Worm (Caenorhabditis elegans) whole organism, mixed stage, embryonic: ENCODE data around the gene K11H12.8.

Experiments
- blmp-1 ChIP-seq: fragments of 150-350 bp; optimal IDR thresholded peaks from 2 replicates; lab custom pipeline; 2014; ENCODE audit warnings: missing biosample characterization, missing genetic modification characterization
- mab-5 ChIP-seq: fragments of 150-350 bp; optimal IDR thresholded peaks from 2 replicates; lab custom pipeline; 2014; ENCODE audit warnings: missing biosample characterization, missing genetic modification characterization
- nhr-12 ChIP-seq: fragments of 150-350 bp; optimal IDR thresholded peaks from 2 replicates; lab custom pipeline; 2014; ENCODE audit warnings: missing biosample characterization, missing genetic modification characterization
- nhr-237 ChIP-seq: fragments of 150-350 bp; optimal IDR thresholded peaks from 2 replicates; lab custom pipeline; 2014; ENCODE audit warnings: missing biosample characterization, missing genetic modification characterization
- unc-62 ChIP-seq: fragments of 150-350 bp; optimal IDR thresholded peaks from 2 replicates; lab custom pipeline; 2014; ENCODE audit warnings: missing biosample characterization, missing genetic modification reagents, missing genetic modification characterization

- TF ChIP-seq blmp-1 (tag; lab: Kevin White, UChicago) (no peak), unc-62 (GFP tag; lab: Kevin White, UChicago) (peak; percentile 47), nhr-237 (tag; lab: Kevin White, UChicago) (no peak), nhr-12 (no peak), mab-5 (tag; lab: Kevin White, UChicago) (no peak)
Measured at ce11 chrIV:661623-662022, 6.4 kb downstream of the K11H12.8 start.
